Fruit fly (Drosophila melanogaster): ENCODE results near the gene t-Grip91.

The t-Grip91 gene

dm6 chr2L:15746600-15747393 is 37.1 kb upstream of the t-Grip91 start (continued):
- no peak for TF ChIP-seq prd (optimal IDR thresholded peaks at IDR 0.05)
- peak; percentile 80 for TF ChIP-seq prd (GFP tag; IDR thresholded peaks at IDR 0.05)
- TF ChIP-seq CG6813 (GFP tag; optimal IDR thresholded peaks at IDR 0.05), result peak; percentile 87
- TF ChIP-seq CG18764 (GFP tag; optimal IDR thresholded peaks at IDR 0.05), result peak; percentile 77
- no peak for TF ChIP-seq Asciz (GFP tag; optimal IDR thresholded peaks at IDR 0.05)
- TF ChIP-seq Ets65A (GFP tag), result peak; percentile 95
- TF ChIP-seq trem (tag; optimal IDR thresholded peaks at IDR 0.05), result peak; percentile 92
- peak; percentile 55 for TF ChIP-seq B-H1 (GFP tag; IDR thresholded peaks at IDR 0.05)
- TF ChIP-seq nom (GFP tag; optimal IDR thresholded peaks at IDR 0.05), result peak; percentile 42
- 0 out of 2 replicates have a peak, but pooled peaks have one; percentile 45 for TF ChIP-seq CG1024 (GFP tag; IDR thresholded peaks at IDR 0.05)
- TF ChIP-seq dpn (GFP tag; optimal IDR thresholded peaks at IDR 0.05), result peak in 1 of 2 experiments; percentile 85
- peak; percentile 17 for TF ChIP-seq CG1647 (GFP tag; optimal IDR thresholded peaks at IDR 0.05)
- TF ChIP-seq CG3847 (GFP tag; IDR thresholded peaks at IDR 0.05), result peak; percentile 84
- TF ChIP-seq unpg (GFP tag; optimal IDR thresholded peaks at IDR 0.05), result peak; percentile 89
- TF ChIP-seq CHES-1-like (GFP tag; optimal IDR thresholded peaks at IDR 0.05), result peak; percentile 7
- TF ChIP-seq CG1233 (GFP tag; optimal IDR thresholded peaks at IDR 0.05), result peak; percentile 94
- peak; percentile 84 for TF ChIP-seq CG1529 (GFP tag; optimal IDR thresholded peaks at IDR 0.05)
- TF ChIP-seq Optix (GFP tag; IDR thresholded peaks at IDR 0.05), result peak; percentile 72; the same call in 2 of the 3 replicates
- peak; percentile 88 for TF ChIP-seq Spps (tag; optimal IDR thresholded peaks at IDR 0.05)
- no peak for TF ChIP-seq zen2 (GFP tag; IDR thresholded peaks at IDR 0.05; ENCODE audit: partially characterized antibody)
- no peak for TF ChIP-seq CG13624 (GFP tag; optimal IDR thresholded peaks at IDR 0.05)
- peak; percentile 99 for TF ChIP-seq CG17361 (GFP tag; IDR thresholded peaks at IDR 0.05)
- TF ChIP-seq CG10147 (GFP tag; optimal IDR thresholded peaks at IDR 0.05), result peak; percentile 91
- TF ChIP-seq CG15269 (tag; optimal IDR thresholded peaks at IDR 0.05), result peak; percentile 94
- TF ChIP-seq ase (GFP tag; IDR thresholded peaks at IDR 0.05), result peak; percentile 78; the same call in 2 of the 3 replicates
- TF ChIP-seq cad (GFP tag; optimal IDR thresholded peaks at IDR 0.05), result no peak
- no peak for TF ChIP-seq D (optimal IDR thresholded peaks at IDR 0.05)
- peak; percentile 93 for TF ChIP-seq D (GFP tag; optimal IDR thresholded peaks at IDR 0.05)
- peak; percentile 74 for TF ChIP-seq CG5180 (GFP tag; optimal IDR thresholded peaks at IDR 0.05)
- TF ChIP-seq Eip74EF (GFP tag; optimal IDR thresholded peaks at IDR 0.05), result peak in 1 of 2 experiments; percentile 90
- 0 out of 2 replicates have a peak, but pooled peaks have one; percentile 32 for TF ChIP-seq Scr (GFP tag; IDR thresholded peaks at IDR 0.05; ENCODE audit: partially characterized antibody)
- peak; percentile 5 for TF ChIP-seq slp2 (GFP tag; optimal IDR thresholded peaks at IDR 0.05)
- peak; percentile 35 for TF ChIP-seq Dip3 (GFP tag; optimal IDR thresholded peaks at IDR 0.05)
- TF ChIP-seq CG17359 (tag; optimal IDR thresholded peaks at IDR 0.05), result peak; percentile 83
- peak; percentile 98 for TF ChIP-seq CG31441 (GFP tag; IDR thresholded peaks at IDR 0.05)
- TF ChIP-seq btn (GFP tag; optimal IDR thresholded peaks at IDR 0.05), result peak; percentile 11
- no peak for TF ChIP-seq CG8089 (GFP tag; optimal IDR thresholded peaks at IDR 0.05)
- peak; percentile 78 for TF ChIP-seq Chrac-16 (GFP tag; optimal IDR thresholded peaks at IDR 0.05)
- no peak for TF ChIP-seq Hey (tag; optimal IDR thresholded peaks at IDR 0.05)
- no peak for TF ChIP-seq yki (optimal IDR thresholded peaks at IDR 0.05)
- peak; percentile 87 for TF ChIP-seq org-1 (GFP tag; optimal IDR thresholded peaks at IDR 0.05)
- TF ChIP-seq Opbp (GFP tag; IDR thresholded peaks at IDR 0.05; ENCODE audit: partially characterized antibody), result no peak
- peak; percentile 84 for TF ChIP-seq CG32532 (GFP tag; IDR thresholded peaks at IDR 0.05)
- TF ChIP-seq ATbp (GFP tag; optimal IDR thresholded peaks at IDR 0.05), result peak; percentile 75
- peak; percentile 6 for TF ChIP-seq CG11398 (GFP tag; optimal IDR thresholded peaks at IDR 0.05)
- peak; percentile 92 for TF ChIP-seq nerfin-1 (tag; optimal IDR thresholded peaks at IDR 0.05)
- peak; percentile 78 for TF ChIP-seq CG12155 (GFP tag; optimal IDR thresholded peaks at IDR 0.05)
- peak; percentile 43 for TF ChIP-seq CG16863 (GFP tag; optimal IDR thresholded peaks at IDR 0.05)
- peak; percentile 79 for TF ChIP-seq Vsx1 (GFP tag; optimal IDR thresholded peaks at IDR 0.05)
